Fruit fly (Drosophila melanogaster) whole organism, pupa: Measurements from ENCODE around the gene CG32240.
A peak's percentile ranks its signal among the peaks of the same experiment; 100 is the strongest.

ENCODE experiments used
- CG10348 ChIP-seq: fragments of 200-800 bp; sonication (Bioruptor generic); IDR thresholded peaks from 2 replicates; pipeline ENCODE4 v1.3.6; 2022; ENCODE audit warnings: missing biosample characterization, missing genetic modification characterization
- CG12605 ChIP-seq: fragments of 200-800 bp; sonication (Bioruptor generic); IDR thresholded peaks from 2 replicates; pipeline ENCODE4 v1.3.6; 2022; ENCODE audit warnings: missing biosample characterization, missing genetic modification characterization
- CG13204 ChIP-seq: fragments of 200-800 bp; sonication (Bioruptor generic); optimal IDR thresholded peaks from 2 replicates; lab custom pipeline; 2018; ENCODE audit warnings: missing biosample characterization, mild to moderate bottlenecking, missing genetic modification characterization, moderate library complexity
- CG14655 ChIP-seq: fragments of 200-800 bp; sonication (Bioruptor generic); optimal IDR thresholded peaks from 3 replicates; lab custom pipeline; 2017; ENCODE audit warnings: mild to moderate bottlenecking, missing biosample characterization, missing genetic modification reagents, missing genetic modification characterization
- CG15710 ChIP-seq: fragments of 200-800 bp; sonication (Bioruptor generic); optimal IDR thresholded peaks from 2 replicates; lab custom pipeline; 2018; ENCODE audit warnings: missing biosample characterization, mild to moderate bottlenecking, missing genetic modification characterization, moderate library complexity
- CG17806 ChIP-seq: fragments of 200-800 bp; sonication (Bioruptor generic); optimal IDR thresholded peaks from 2 replicates; lab custom pipeline; 2018; ENCODE audit warnings: missing biosample characterization, mild to moderate bottlenecking, missing genetic modification characterization, moderate library complexity
- CG32121 ChIP-seq: fragments of 200-800 bp; sonication (Bioruptor generic); IDR thresholded peaks from 2 replicates; pipeline ENCODE4 v1.3.6; 2022; ENCODE audit warnings: missing biosample characterization, missing genetic modification characterization
- CG34367 ChIP-seq: fragments of 200-800 bp; sonication (Bioruptor generic); optimal IDR thresholded peaks from 2 replicates; lab custom pipeline; 2018; ENCODE audit warnings: missing biosample characterization, mild to moderate bottlenecking, missing genetic modification characterization
- CG4496 ChIP-seq: fragments of 200-800 bp; sonication (Bioruptor generic); IDR thresholded peaks from 3 replicates; pipeline ENCODE4 v1.3.6; 2022; ENCODE audit warnings: missing biosample characterization, missing genetic modification characterization
- CG8159 ChIP-seq: fragments of 200-800 bp; sonication (Bioruptor generic); optimal IDR thresholded peaks from 3 replicates; lab custom pipeline; 2018; ENCODE audit warnings: missing biosample characterization, mild to moderate bottlenecking, missing genetic modification characterization, moderate library complexity
- CG8301 ChIP-seq: fragments of 200-800 bp; sonication (Bioruptor generic); optimal IDR thresholded peaks from 2 replicates; lab custom pipeline; 2018; ENCODE audit warnings: missing biosample characterization, mild to moderate bottlenecking, missing genetic modification characterization
- CG9948 ChIP-seq: fragments of 200-800 bp; sonication (Bioruptor generic); optimal IDR thresholded peaks from 2 replicates; lab custom pipeline; 2018; ENCODE audit warnings: missing biosample characterization, mild to moderate bottlenecking, missing genetic modification characterization, moderate library complexity
- D1 ChIP-seq: fragments of 200-800 bp; sonication (Bioruptor generic); optimal IDR thresholded peaks from 2 replicates; lab custom pipeline; 2018; ENCODE audit warnings: missing biosample characterization, mild to moderate bottlenecking, missing genetic modification characterization, moderate library complexity
- EcR ChIP-seq: fragments of 200-800 bp; sonication (Bioruptor generic); optimal IDR thresholded peaks from 3 replicates; lab custom pipeline; 2019; ENCODE audit warnings: missing biosample characterization, missing genetic modification characterization, mild to moderate bottlenecking, moderate library complexity, missing genetic modification reagents
- Ets98B ChIP-seq: fragments of 200-800 bp; sonication (Bioruptor generic); IDR thresholded peaks from 2 replicates; pipeline ENCODE4 v1.3.6; 2022; ENCODE audit warnings: missing biosample characterization, missing genetic modification characterization
- Pif1A ChIP-seq: fragments of 200-800 bp; sonication (Bioruptor generic); optimal IDR thresholded peaks from 3 replicates; lab custom pipeline; 2016; ENCODE audit warnings: missing biosample characterization, missing genetic modification characterization
- Pif1B ChIP-seq: fragments of 200-800 bp; sonication (Bioruptor generic); optimal IDR thresholded peaks from 3 replicates; lab custom pipeline; 2016; ENCODE audit warnings: missing biosample characterization, missing genetic modification characterization
- Snoo ChIP-seq: fragments of 200-800 bp; sonication (Bioruptor generic); optimal IDR thresholded peaks from 3 replicates; lab custom pipeline; 2017; ENCODE audit warnings: missing biosample characterization, mild to moderate bottlenecking, missing genetic modification characterization, inconsistent platforms
- fd96Ca ChIP-seq: fragments of 200-800 bp; sonication (Bioruptor generic); IDR thresholded peaks from 3 replicates; pipeline ENCODE4 v1.3.6; 2022; ENCODE audit warnings: missing biosample characterization, missing genetic modification characterization
- gl ChIP-seq: fragments of 200-800 bp; sonication (Bioruptor generic); optimal IDR thresholded peaks from 2 replicates; lab custom pipeline; 2018; ENCODE audit warnings: missing biosample characterization, mild to moderate bottlenecking, missing genetic modification characterization
- rn ChIP-seq: fragments of 200-800 bp; sonication (Bioruptor generic); IDR thresholded peaks from 2 replicates; pipeline ENCODE4 v1.3.6; 2022; ENCODE audit warnings: missing biosample characterization, missing genetic modification characterization

CG32240 gene

DNA sequence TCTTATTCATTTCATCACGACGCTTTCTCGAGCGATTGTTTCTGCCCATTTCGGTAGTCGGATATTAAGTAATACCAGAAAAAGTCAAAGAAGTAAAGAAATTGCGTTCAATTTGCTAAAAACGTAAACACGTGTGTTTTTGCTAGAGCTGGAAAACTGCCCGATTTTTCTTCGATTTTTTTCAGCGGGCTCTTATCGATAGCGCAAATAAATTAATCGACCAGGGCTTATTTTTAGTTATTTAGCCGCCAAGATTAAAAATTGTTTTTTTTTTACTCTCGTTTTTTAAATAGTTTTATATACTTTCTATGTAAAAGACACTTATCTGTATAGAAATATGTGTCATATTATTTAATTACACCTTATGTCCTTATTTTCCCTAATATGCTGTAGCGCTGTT lies 24.5 kb upstream of the CG32240 start, which contains the start of gene CG15019:
TSS of gene CG15019 (minus strand) at position 138 of the 400 bp plus-strand sequence.
- no peak for TF ChIP-seq Snoo (tag; lab: Kevin White, UChicago)

DNA sequence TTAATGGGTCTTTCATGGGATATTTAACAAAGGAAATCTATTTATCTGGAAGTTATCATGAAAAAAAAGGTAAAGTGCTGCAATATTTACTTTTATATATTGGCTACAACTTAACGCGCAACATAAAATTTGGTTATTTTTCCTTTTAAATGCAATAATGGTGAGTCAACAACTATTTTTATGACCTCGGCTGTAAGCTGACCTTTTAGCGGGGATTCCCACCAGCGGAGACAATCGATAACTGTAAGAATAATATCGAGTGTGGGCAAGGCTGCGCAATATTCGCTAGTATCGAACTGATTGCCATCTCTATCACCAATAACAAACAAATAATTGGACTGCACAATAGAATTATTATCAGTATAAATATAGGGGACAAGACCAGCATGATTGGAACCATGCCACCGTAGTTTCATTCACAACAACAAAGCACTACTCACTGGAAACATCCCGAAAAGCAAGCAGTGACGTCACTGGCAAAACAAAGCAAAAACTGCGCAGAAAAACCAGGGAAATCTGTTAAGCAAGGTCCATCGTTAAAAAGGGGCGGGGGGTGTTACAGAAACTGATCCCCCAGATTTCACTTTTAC lies 21.8 kb upstream of the CG32240 start, which contains the start of gene Syx17:
TSS of gene Syx17 (plus strand) at position 308 of the 590 bp plus-strand sequence.
- TF ChIP-seq CG14655, result peak; percentile 55
- no peak for TF ChIP-seq gl
- TF ChIP-seq CG10348, result no peak
- TF ChIP-seq Ets98B (GFP tag; lab: Robert Waterston, UW), result peak; percentile 71
- TF ChIP-seq fd96Ca (GFP tag; lab: Robert Waterston, UW), result peak; percentile 26; the same call in 1 of the 3 replicates
- peak; percentile 35 for TF ChIP-seq CG34367
- TF ChIP-seq CG4496 (GFP tag; lab: Robert Waterston, UW), result peak; percentile 74
- TF ChIP-seq Pif1A (GFP tag; lab: Kevin White, UChicago), result peak; percentile 62
- peak; percentile 46 for TF ChIP-seq CG8159 (tag; lab: Kevin White, UChicago)
- TF ChIP-seq CG8301 (tag; lab: Kevin White, UChicago), result peak; percentile 67
- peak; percentile 43 for TF ChIP-seq CG15710
- TF ChIP-seq Pif1B, result peak; percentile 47
- no peak for TF ChIP-seq CG13204 (GFP tag; lab: Kevin White, UChicago)
- TF ChIP-seq D1 (tag; lab: Kevin White, UChicago), result peak; percentile 28
- TF ChIP-seq Snoo (tag; lab: Kevin White, UChicago), result peak; percentile 37
- peak; percentile 51 for TF ChIP-seq CG9948 (tag; lab: Kevin White, UChicago)
- TF ChIP-seq EcR (GFP tag; lab: Kevin White, UChicago), result peak; percentile 49
- TF ChIP-seq CG12605 (GFP tag; lab: Robert Waterston, UW), result peak; percentile 35; the same call in 1 of the 2 replicates
- TF ChIP-seq rn (GFP tag; lab: Robert Waterston, UW), result no peak
- peak; percentile 61; the same call in 1 of the 2 replicates for TF ChIP-seq CG32121
- peak; percentile 49 for TF ChIP-seq CG17806 (tag; lab: Kevin White, UChicago)

DNA sequence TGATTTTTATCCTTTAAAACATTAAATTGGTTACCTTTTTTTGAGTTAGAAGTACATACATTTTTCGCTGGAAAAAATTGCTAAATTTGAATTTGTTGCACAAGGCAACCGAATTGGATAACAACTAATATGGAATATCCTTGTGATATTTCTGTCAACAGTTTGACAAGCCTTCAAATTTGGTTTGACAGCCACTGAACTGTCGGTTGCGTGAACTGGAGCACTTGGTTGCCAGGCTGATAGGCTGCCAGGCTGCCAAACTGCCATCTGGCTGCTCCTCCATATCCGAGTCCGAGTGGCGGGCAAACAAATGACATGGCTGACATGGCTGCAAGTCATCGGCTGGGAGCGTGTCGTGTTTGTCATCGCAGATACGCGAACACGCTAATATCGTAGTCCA lies 19.8 kb upstream of the CG32240 start:
- TF ChIP-seq CG32121 (no peak), CG8301 (tag; lab: Kevin White, UChicago) (no peak), EcR (GFP tag; lab: Kevin White, UChicago) (no peak), CG34367 (no peak), D1 (tag; lab: Kevin White, UChicago) (no peak), Ets98B (GFP tag; lab: Robert Waterston, UW) (no peak), CG14655 (no peak), CG9948 (tag; lab: Kevin White, UChicago) (no peak), rn (GFP tag; lab: Robert Waterston, UW) (no peak), Pif1A (GFP tag; lab: Kevin White, UChicago) (no peak), Snoo (tag; lab: Kevin White, UChicago) (no peak), CG13204 (GFP tag; lab: Kevin White, UChicago) (no peak), Pif1B (no peak), CG12605 (GFP tag; lab: Robert Waterston, UW) (no peak), CG17806 (tag; lab: Kevin White, UChicago) (no peak), CG15710 (no peak)

DNA sequence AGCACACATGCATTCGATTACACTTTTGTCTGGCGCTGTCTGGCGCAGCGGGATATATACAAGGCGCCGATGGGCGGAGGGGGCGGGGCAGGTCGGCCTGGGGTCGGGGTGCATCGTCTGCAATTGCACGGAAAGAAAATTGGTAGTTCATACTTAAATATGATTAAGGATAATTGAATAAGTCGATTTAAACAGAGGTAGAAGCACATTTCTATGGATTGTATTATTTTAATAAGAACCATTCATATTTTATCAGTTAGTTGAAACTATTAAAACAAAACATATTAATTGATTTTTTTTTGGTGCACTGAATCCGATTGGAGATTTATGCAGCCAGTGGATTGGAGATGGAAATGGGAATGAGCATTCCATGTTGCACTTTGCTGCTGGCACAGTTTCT lies 18.5 kb upstream of the CG32240 start:
- TF ChIP-seq CG13204 (GFP tag; lab: Kevin White, UChicago) (no peak), CG12605 (GFP tag; lab: Robert Waterston, UW) (no peak), CG32121 (no peak), Snoo (tag; lab: Kevin White, UChicago) (peak; percentile 2), CG4496 (GFP tag; lab: Robert Waterston, UW) (0 out of 3 replicates have a peak, but pooled peaks have one; percentile 24), Ets98B (GFP tag; lab: Robert Waterston, UW) (no peak), CG8301 (tag; lab: Kevin White, UChicago) (peak; percentile 6), CG15710 (no peak), CG8159 (tag; lab: Kevin White, UChicago) (peak; percentile 11), D1 (tag; lab: Kevin White, UChicago) (no peak), fd96Ca (GFP tag; lab: Robert Waterston, UW) (no peak), Pif1B (no peak), Pif1A (GFP tag; lab: Kevin White, UChicago) (no peak), gl (no peak), EcR (GFP tag; lab: Kevin White, UChicago) (no peak), CG17806 (tag; lab: Kevin White, UChicago) (no peak), CG10348 (no peak), CG14655 (no peak), CG34367 (no peak), rn (GFP tag; lab: Robert Waterston, UW) (no peak), CG9948 (tag; lab: Kevin White, UChicago) (no peak)

DNA sequence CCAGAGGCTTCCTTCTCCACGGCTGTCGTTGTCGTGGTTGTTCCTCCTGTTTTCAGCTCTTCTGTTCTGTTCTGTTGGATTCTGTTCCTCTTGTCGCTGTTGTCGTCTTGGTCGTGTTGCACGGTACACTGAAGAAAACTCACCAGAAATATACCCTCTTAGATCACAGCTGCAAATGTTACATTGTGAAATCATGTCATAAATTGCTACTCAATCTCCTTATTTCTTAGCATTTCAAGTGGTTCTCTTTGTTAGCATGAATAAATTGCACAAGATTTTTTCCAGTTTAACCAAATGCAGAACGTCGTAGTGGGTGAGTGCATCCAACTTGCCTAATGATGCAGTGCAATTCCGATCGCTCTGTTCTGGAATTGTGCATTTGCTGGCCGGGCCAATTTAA lies 16.4 kb upstream of the CG32240 start:
- TF ChIP-seq D1 (tag; lab: Kevin White, UChicago) (no peak), CG15710 (no peak), Snoo (tag; lab: Kevin White, UChicago) (no peak), CG14655 (peak; percentile 80), CG17806 (tag; lab: Kevin White, UChicago) (peak; percentile 15), CG34367 (no peak), CG8301 (tag; lab: Kevin White, UChicago) (peak; percentile 77), Pif1A (GFP tag; lab: Kevin White, UChicago) (peak; percentile 36), CG13204 (GFP tag; lab: Kevin White, UChicago) (no peak), Pif1B (peak; percentile 15), CG12605 (GFP tag; lab: Robert Waterston, UW) (peak; percentile 36; the same call in 1 of the 2 replicates), CG9948 (tag; lab: Kevin White, UChicago) (peak; percentile 22), gl (no peak), CG4496 (GFP tag; lab: Robert Waterston, UW) (peak; percentile 60; the same call in 2 of the 3 replicates), CG10348 (no peak), Ets98B (GFP tag; lab: Robert Waterston, UW) (peak; percentile 63), fd96Ca (GFP tag; lab: Robert Waterston, UW) (peak; percentile 60; the same call in 2 of the 3 replicates), rn (GFP tag; lab: Robert Waterston, UW) (0 out of 2 replicates have a peak, but pooled peaks have one; percentile 27)
